Worm (Caenorhabditis elegans) whole organism, L3 larva: ENCODE measurements around the gene nas-10.

ENCODE experiments used
- ceh-9 ChIP-seq: sonication (generic microtip); optimal IDR thresholded peaks from 2 replicates; lab custom pipeline; 2018; ENCODE audit warnings: missing biosample characterization, missing genetic modification characterization
- elt-2 ChIP-seq: sonication (generic microtip); optimal IDR thresholded peaks from 2 replicates; lab custom pipeline; 2016; ENCODE audit warnings: missing genetic modification reagents, mild to moderate bottlenecking, missing genetic modification characterization, missing compliant biosample characterization
- elt-3 ChIP-seq, 3 experiments: fragments of 150-350 bp in 1 of 3; sonication (generic microtip) in 2 of 3; optimal IDR thresholded peaks; 2 replicates in 2 of 3; 4 replicates in 1 of 3; lab custom pipeline; 2014 to 2017; ENCODE audit warnings: missing biosample characterization in 3 of 3, missing genetic modification characterization in 3 of 3
- fkh-10 ChIP-seq: sonication (generic microtip); optimal IDR thresholded peaks from 2 replicates; lab custom pipeline; 2017; ENCODE audit warnings: missing biosample characterization, missing genetic modification reagents, missing genetic modification characterization
- mdl-1 ChIP-seq: fragments of 150-350 bp; optimal IDR thresholded peaks from 2 replicates; lab custom pipeline; 2014; ENCODE audit warnings: missing biosample characterization, missing genetic modification characterization
- nfya-1 ChIP-seq: sonication (generic microtip); optimal IDR thresholded peaks from 2 replicates; lab custom pipeline; 2017; ENCODE audit warnings: missing genetic modification characterization, mild to moderate bottlenecking, missing compliant biosample characterization, antibody characterized with exemption, moderate library complexity; ENCODE audit not compliant: insufficient read depth
- nhr-12 ChIP-seq: fragments of 150-350 bp; optimal IDR thresholded peaks from 2 replicates; lab custom pipeline; 2014; ENCODE audit warnings: missing biosample characterization, missing genetic modification characterization
- nhr-23 ChIP-seq: fragments of 150-350 bp; optimal IDR thresholded peaks from 2 replicates; lab custom pipeline; 2014; ENCODE audit warnings: missing biosample characterization, missing genetic modification reagents, missing genetic modification characterization
- nhr-77 ChIP-seq: fragments of 150-350 bp; optimal IDR thresholded peaks from 2 replicates; lab custom pipeline; 2014; ENCODE audit warnings: missing biosample characterization, missing genetic modification characterization
- ztf-4 ChIP-seq: fragments of 150-350 bp; optimal IDR thresholded peaks from 2 replicates; lab custom pipeline; 2014; ENCODE audit warnings: missing biosample characterization, missing genetic modification characterization

- no peak for TF ChIP-seq nhr-23 (tag; lab: Kevin White, UChicago)
- no peak for TF ChIP-seq mdl-1 (tag; lab: Kevin White, UChicago)
- no peak for TF ChIP-seq fkh-10 (GFP tag; lab: Kevin White, UChicago)
- TF ChIP-seq nhr-77 (tag; lab: Kevin White, UChicago), result no peak
- no peak for TF ChIP-seq nfya-1
- no peak for TF ChIP-seq elt-2
- no peak for TF ChIP-seq ztf-4 (tag; lab: Kevin White, UChicago)
- no peak for TF ChIP-seq ceh-9 (tag; lab: Kevin White, UChicago)
- TF ChIP-seq elt-3 (tag; optimal IDR thresholded peaks at IDR 0.05; lab: Kevin White, UChicago), result no peak
- no peak for TF ChIP-seq nhr-12 (tag; lab: Kevin White, UChicago)
Observed at ce11 chrX:10967698-10968097, 4.4 kb upstream of the nas-10 start, which contains the start of gene K09C8.9.
